Worm (Caenorhabditis elegans): ENCODE measurements around the gene C40C9.3.

ce11 chrX:13631122-13631672, 16.2 kb upstream of the C40C9.3 start, which contains the start of gene nlg-1:
- TF ChIP-seq nhr-80 (tag; optimal IDR thresholded peaks at IDR 0.05) (no peak), athp-1 (tag; optimal IDR thresholded peaks at IDR 0.05) (no peak), rec-8 (tag; optimal IDR thresholded peaks at IDR 0.05) (no peak), unc-62 (GFP tag; optimal IDR thresholded peaks at IDR 0.05) (no peak), unc-130 (GFP tag; optimal IDR thresholded peaks at IDR 0.05) (no peak), sdz-38 (tag; optimal IDR thresholded peaks at IDR 0.05) (no peak), F33H1.4 (GFP tag; IDR thresholded peaks at IDR 0.05) (no peak), nhr-179 (tag; optimal IDR thresholded peaks at IDR 0.05) (no peak), lsy-27 (tag; optimal IDR thresholded peaks at IDR 0.05; ENCODE audit: borderline replicate concordance, insufficient read depth) (no peak), tlf-1 (GFP tag; optimal IDR thresholded peaks at IDR 0.05) (no peak), ztf-26 (tag; optimal IDR thresholded peaks at IDR 0.05) (no peak), F10E7.11 (tag; optimal IDR thresholded peaks at IDR 0.05) (no peak)

Data from whole organism, young adult.